Worm (Caenorhabditis elegans) whole organism, L4 larva: Measurements from ENCODE around the gene unc-42.

ENCODE experiments used
- F10B5.3 ChIP-seq: sonication (generic microtip); optimal IDR thresholded peaks from 2 replicates; lab custom pipeline; 2016; ENCODE audit warnings: mild to moderate bottlenecking, missing genetic modification characterization, missing compliant biosample characterization
- F26F4.8 ChIP-seq: fragments of 200-800 bp; sonication (Bioruptor generic); conservative IDR thresholded peaks from 2 replicates; pipeline ENCODE4 v1.3.6; 2022; ENCODE audit warnings: missing genetic modification characterization, missing compliant biosample characterization
- F37D6.2 ChIP-seq: sonication (generic microtip); optimal IDR thresholded peaks from 2 replicates; lab custom pipeline; 2016; ENCODE audit warnings: mild to moderate bottlenecking, missing genetic modification characterization, missing compliant biosample characterization
- T20F7.1 ChIP-seq: fragments of 200-800 bp; sonication (Bioruptor generic); optimal IDR thresholded peaks from 2 replicates; lab custom pipeline; 2018; ENCODE audit warnings: mild to moderate bottlenecking, missing genetic modification characterization, missing compliant biosample characterization
- Y105C5A.15 ChIP-seq: fragments of 200-800 bp; sonication (Bioruptor generic); IDR thresholded peaks from 2 replicates; pipeline ENCODE4 v1.3.6; 2022; ENCODE audit warnings: missing genetic modification characterization, missing compliant biosample characterization
- ZK546.5 ChIP-seq, 2 experiments: sonication (generic microtip); optimal IDR thresholded peaks; 2 replicates each; lab custom pipeline; 2017; ENCODE audit warnings: missing biosample characterization in 2 of 2, missing genetic modification characterization in 2 of 2
- aha-1 ChIP-seq: fragments of 150-350 bp; peaks from one replicate; lab custom pipeline; 2014; ENCODE audit warnings: missing biosample characterization, missing genetic modification characterization
- aly-2 ChIP-seq: sonication (generic microtip); optimal IDR thresholded peaks from 2 replicates; lab custom pipeline; 2018; ENCODE audit warnings: missing biosample characterization, missing genetic modification characterization
- ama-1 ChIP-seq: fragments of 150-350 bp; optimal IDR thresholded peaks from 2 replicates; lab custom pipeline; 2014; ENCODE audit warnings: inconsistent platforms, mixed read lengths
- attf-4 ChIP-seq: sonication (generic microtip); optimal IDR thresholded peaks from 3 replicates; lab custom pipeline; 2017; ENCODE audit warnings: missing biosample characterization, missing genetic modification characterization
- ceh-20 ChIP-seq: fragments of 200-800 bp; sonication (Bioruptor generic); IDR thresholded peaks from 2 replicates; pipeline ENCODE4 v1.3.6; 2022; ENCODE audit warnings: missing genetic modification reagents, missing genetic modification characterization, missing compliant biosample characterization
- ceh-32 ChIP-seq: sonication (generic microtip); optimal IDR thresholded peaks from 2 replicates; lab custom pipeline; 2016; ENCODE audit warnings: mild to moderate bottlenecking, missing genetic modification characterization, missing compliant biosample characterization; ENCODE audit not compliant: poor library complexity
- ceh-82 ChIP-seq: sonication (generic microtip); optimal IDR thresholded peaks from 2 replicates; lab custom pipeline; 2017; ENCODE audit warnings: missing biosample characterization, missing genetic modification characterization
- cey-2 ChIP-seq: sonication (generic microtip); optimal IDR thresholded peaks from 3 replicates; lab custom pipeline; 2017; ENCODE audit warnings: missing genetic modification characterization, mild to moderate bottlenecking, missing compliant biosample characterization, antibody characterized with exemption, borderline replicate concordance; ENCODE audit not compliant: insufficient read depth
- ctbp-1 ChIP-seq: fragments of 200-800 bp; sonication (Bioruptor generic); IDR thresholded peaks from 2 replicates; pipeline ENCODE4 v1.3.6; 2022; ENCODE audit warnings: missing genetic modification reagents, missing genetic modification characterization, missing compliant biosample characterization
- daf-12 ChIP-seq: fragments of 150-350 bp; optimal IDR thresholded peaks from 2 replicates; lab custom pipeline; 2014; ENCODE audit warnings: missing biosample characterization, missing genetic modification reagents, missing genetic modification characterization
- daf-19 ChIP-seq: fragments of 200-800 bp; sonication (Bioruptor generic); conservative IDR thresholded peaks from 2 replicates; pipeline ENCODE4 v1.3.6; 2022; ENCODE audit warnings: missing genetic modification characterization, missing compliant biosample characterization
- dmd-6 ChIP-seq: fragments of 200-800 bp; sonication (Bioruptor generic); IDR thresholded peaks from 2 replicates; pipeline ENCODE4 v1.3.6; 2022; ENCODE audit warnings: missing genetic modification reagents, missing genetic modification characterization, missing compliant biosample characterization
- dmd-8 ChIP-seq: fragments of 200-800 bp; sonication (Bioruptor generic); IDR thresholded peaks from 2 replicates; pipeline ENCODE4 v1.3.6; 2022; ENCODE audit warnings: missing genetic modification characterization, missing compliant biosample characterization
- dpl-1 ChIP-seq: fragments of 150-350 bp; optimal IDR thresholded peaks from 2 replicates; lab custom pipeline; 2014; ENCODE audit warnings: missing biosample characterization, missing genetic modification reagents, missing genetic modification characterization
- dve-1 ChIP-seq: sonication (generic microtip); optimal IDR thresholded peaks from 2 replicates; lab custom pipeline; 2017; ENCODE audit warnings: antibody characterized with exemption, mild to moderate bottlenecking, missing genetic modification characterization, missing compliant biosample characterization; ENCODE audit not compliant: insufficient read depth
- egl-27 ChIP-seq: sonication (generic microtip); optimal IDR thresholded peaks from 3 replicates; lab custom pipeline; 2017; ENCODE audit warnings: missing biosample characterization, missing genetic modification reagents, missing genetic modification characterization
- egl-43 ChIP-seq: fragments of 200-800 bp; sonication (Bioruptor generic); IDR thresholded peaks from 2 replicates; pipeline ENCODE4 v1.3.6; 2022; ENCODE audit warnings: missing genetic modification reagents, missing genetic modification characterization, missing compliant biosample characterization
- fkh-10 ChIP-seq: fragments of 150-350 bp; optimal IDR thresholded peaks from 2 replicates; lab custom pipeline; 2014; ENCODE audit warnings: missing biosample characterization, missing genetic modification reagents, missing genetic modification characterization
- hlh-11 ChIP-seq: fragments of 200-800 bp; sonication (Bioruptor generic); optimal IDR thresholded peaks from 2 replicates; lab custom pipeline; 2018; ENCODE audit warnings: mild to moderate bottlenecking, missing genetic modification characterization, missing compliant biosample characterization
- lim-7 ChIP-seq: fragments of 200-800 bp; sonication (Bioruptor generic); IDR thresholded peaks from 2 replicates; pipeline ENCODE4 v1.3.6; 2022; ENCODE audit warnings: missing genetic modification characterization, missing compliant biosample characterization
- lin-1 ChIP-seq: fragments of 200-800 bp; sonication (Bioruptor generic); IDR thresholded peaks from 2 replicates; pipeline ENCODE4 v1.3.6; 2022; ENCODE audit warnings: missing genetic modification reagents, missing genetic modification characterization, missing compliant biosample characterization
- lin-13 ChIP-seq: fragments of 150-350 bp; optimal IDR thresholded peaks from 2 replicates; lab custom pipeline; 2014; ENCODE audit warnings: missing biosample characterization, missing genetic modification reagents, missing genetic modification characterization
- lin-38 ChIP-seq: fragments of 200-800 bp; sonication (Bioruptor generic); IDR thresholded peaks from 2 replicates; pipeline ENCODE4 v1.3.6; 2022; ENCODE audit warnings: missing genetic modification reagents, missing genetic modification characterization, missing compliant biosample characterization
- madf-9 ChIP-seq: fragments of 200-800 bp; sonication (Bioruptor generic); conservative IDR thresholded peaks from 2 replicates; pipeline ENCODE4 v1.3.6; 2022; ENCODE audit warnings: missing genetic modification reagents, missing genetic modification characterization, missing compliant biosample characterization
- mxl-3 ChIP-seq: fragments of 200-800 bp; sonication (Bioruptor generic); optimal IDR thresholded peaks from 2 replicates; lab custom pipeline; 2018; ENCODE audit warnings: mild to moderate bottlenecking, missing genetic modification characterization, missing compliant biosample characterization
- nhr-10 ChIP-seq: fragments of 150-350 bp; optimal IDR thresholded peaks from 2 replicates; lab custom pipeline; 2014; ENCODE audit warnings: missing biosample characterization, missing genetic modification characterization
- nhr-11 ChIP-seq: fragments of 150-350 bp; optimal IDR thresholded peaks from 2 replicates; lab custom pipeline; 2014; ENCODE audit warnings: missing biosample characterization, missing genetic modification characterization
- nhr-25 ChIP-seq: sonication (generic microtip); optimal IDR thresholded peaks from 2 replicates; lab custom pipeline; 2017; ENCODE audit warnings: missing genetic modification characterization, mild to moderate bottlenecking, missing compliant biosample characterization, antibody characterized with exemption, moderate library complexity, borderline replicate concordance; ENCODE audit not compliant: insufficient read depth
- nhr-42 ChIP-seq: fragments of 200-800 bp; sonication (Bioruptor generic); IDR thresholded peaks from 2 replicates; pipeline ENCODE4 v1.3.6; 2022; ENCODE audit warnings: missing genetic modification characterization, missing compliant biosample characterization
- nhr-48 ChIP-seq: sonication (generic microtip); optimal IDR thresholded peaks from 2 replicates; lab custom pipeline; 2016; ENCODE audit warnings: mild to moderate bottlenecking, missing genetic modification characterization, missing compliant biosample characterization
- nhr-6 ChIP-seq: fragments of 150-350 bp; optimal IDR thresholded peaks from 2 replicates; lab custom pipeline; 2014; ENCODE audit warnings: missing biosample characterization, missing genetic modification characterization
- nhr-76 ChIP-seq: fragments of 150-350 bp; optimal IDR thresholded peaks from 2 replicates; lab custom pipeline; 2014; ENCODE audit warnings: missing biosample characterization, missing genetic modification characterization
- nhr-77 ChIP-seq: fragments of 150-350 bp; optimal IDR thresholded peaks from 2 replicates; lab custom pipeline; 2014; ENCODE audit warnings: missing biosample characterization, missing genetic modification characterization
- pqm-1 ChIP-seq: sonication (generic microtip); optimal IDR thresholded peaks from 2 replicates; lab custom pipeline; 2017; ENCODE audit warnings: missing biosample characterization, missing genetic modification characterization
- rbr-2 ChIP-seq: sonication (generic microtip); optimal IDR thresholded peaks from 2 replicates; lab custom pipeline; 2016; ENCODE audit warnings: missing genotype, missing genetic modification characterization, missing compliant biosample characterization
- sdz-12 ChIP-seq: fragments of 200-800 bp; sonication (Bioruptor generic); optimal IDR thresholded peaks from 2 replicates; lab custom pipeline; 2018; ENCODE audit warnings: mild to moderate bottlenecking, missing genetic modification characterization, missing compliant biosample characterization
- set-16 ChIP-seq: fragments of 200-800 bp; sonication (Bioruptor generic); IDR thresholded peaks from 2 replicates; pipeline ENCODE4 v1.3.6; 2022; ENCODE audit warnings: missing genetic modification reagents, missing genetic modification characterization, missing compliant biosample characterization
- snpc-4 ChIP-seq: fragments of 150-350 bp; optimal IDR thresholded peaks from 2 replicates; lab custom pipeline; 2014; ENCODE audit warnings: missing biosample characterization, missing genetic modification characterization
- spr-1 ChIP-seq: sonication (generic microtip); optimal IDR thresholded peaks from 2 replicates; lab custom pipeline; 2016; ENCODE audit warnings: mild to moderate bottlenecking, missing genetic modification characterization, missing compliant biosample characterization
- tra-1 ChIP-seq: fragments of 200-800 bp; sonication (Bioruptor generic); IDR thresholded peaks from 2 replicates; pipeline ENCODE4 v1.3.6; 2022; ENCODE audit warnings: missing genetic modification reagents, missing genetic modification characterization, missing compliant biosample characterization
- unc-62 ChIP-seq, 3 experiments: fragments of 150-350 bp in 1 of 3; sonication (generic microtip); optimal IDR thresholded peaks in 2 of 3; peaks in 1 of 3; 1 replicate in 1 of 3; 2 replicates in 2 of 3; lab custom pipeline; 2014 to 2017; ENCODE audit warnings: missing biosample characterization in 3 of 3, missing genetic modification characterization in 3 of 3, missing genetic modification reagents in 3 of 3, missing genotype in 1 of 3
- zfp-2 ChIP-seq: sonication (generic microtip); optimal IDR thresholded peaks from 2 replicates; lab custom pipeline; 2016; ENCODE audit warnings: mild to moderate bottlenecking, missing genetic modification characterization, missing compliant biosample characterization
- zip-11 ChIP-seq: fragments of 200-800 bp; sonication (Bioruptor generic); IDR thresholded peaks from 2 replicates; pipeline ENCODE4 v1.3.6; 2022; ENCODE audit warnings: missing genetic modification characterization, missing compliant biosample characterization
- zip-2 ChIP-seq: fragments of 150-350 bp; optimal IDR thresholded peaks from 2 replicates; lab custom pipeline; 2014; ENCODE audit warnings: missing biosample characterization, missing genetic modification characterization

The unc-42 gene

ce11 chrV:9768828-9769778 lies at the start of gene unc-42:
Gene unc-42, minus strand, starts transcription at chrV:9769391.
- no peak for TF ChIP-seq aly-2
- no peak for TF ChIP-seq lin-1 (GFP tag; lab: Robert Waterston, UW)
- no peak for TF ChIP-seq ceh-32
- TF ChIP-seq nhr-11 (tag; lab: Kevin White, UChicago): no peak
- TF ChIP-seq set-16 (GFP tag; lab: Robert Waterston, UW): peak; percentile 93
- no peak for TF ChIP-seq nhr-76
- TF ChIP-seq nhr-42 (GFP tag; lab: Robert Waterston, UW): no peak
- no peak for TF ChIP-seq lim-7 (GFP tag; lab: Robert Waterston, UW)
- no peak for TF ChIP-seq madf-9 (GFP tag; lab: Robert Waterston, UW)
- no peak for TF ChIP-seq ZK546.5 (tag; optimal IDR thresholded peaks at IDR 0.05; lab: Kevin White, UChicago)
- TF ChIP-seq ctbp-1 (GFP tag; lab: Robert Waterston, UW): peak; percentile 70
- no peak for TF ChIP-seq ama-1 (lab: Kevin White, UChicago)
- TF ChIP-seq egl-27 (tag; lab: Kevin White, UChicago): no peak
- TF ChIP-seq nhr-25 (tag; lab: Kevin White, UChicago): no peak
- no peak for TF ChIP-seq sdz-12
- no peak for TF ChIP-seq T20F7.1 (GFP tag; lab: Kevin White, UChicago)
- no peak for TF ChIP-seq tra-1 (GFP tag; lab: Robert Waterston, UW)
- TF ChIP-seq F37D6.2: no peak
- TF ChIP-seq zip-2 (tag; lab: Kevin White, UChicago): no peak
- TF ChIP-seq lin-38 (GFP tag; lab: Robert Waterston, UW): no peak
- TF ChIP-seq daf-12 (tag; lab: Kevin White, UChicago): no peak
- TF ChIP-seq zfp-2 (tag; lab: Kevin White, UChicago): no peak
- no peak for TF ChIP-seq Y105C5A.15 (GFP tag; lab: Robert Waterston, UW)
- no peak for TF ChIP-seq mxl-3
- no peak for TF ChIP-seq nhr-48 (tag; lab: Kevin White, UChicago)
- peak; percentile 73 for TF ChIP-seq fkh-10 (GFP tag; lab: Kevin White, UChicago)
- TF ChIP-seq egl-43 (GFP tag; lab: Robert Waterston, UW): no peak
- TF ChIP-seq nhr-6: no peak
- TF ChIP-seq cey-2 (tag; lab: Kevin White, UChicago): no peak
- no peak for TF ChIP-seq nhr-10 (tag; lab: Kevin White, UChicago)
- no peak for TF ChIP-seq dmd-8 (GFP tag; lab: Robert Waterston, UW)
- no peak for TF ChIP-seq F26F4.8
- TF ChIP-seq spr-1: no peak
- TF ChIP-seq rbr-2 (tag; lab: Kevin White, UChicago): no peak
- no peak for TF ChIP-seq pqm-1 (tag; lab: Kevin White, UChicago)
- no peak for TF ChIP-seq lin-13 (GFP tag; lab: Kevin White, UChicago)
- TF ChIP-seq F10B5.3 (tag; lab: Kevin White, UChicago): no peak
- TF ChIP-seq ceh-82 (tag; lab: Kevin White, UChicago): no peak
- no peak for TF ChIP-seq snpc-4 (tag; lab: Kevin White, UChicago)
- TF ChIP-seq attf-4 (tag; lab: Kevin White, UChicago): no peak
- no peak for TF ChIP-seq dpl-1 (GFP tag; lab: Kevin White, UChicago)
- no peak for TF ChIP-seq nhr-77
- no peak for TF ChIP-seq dve-1 (tag; lab: Kevin White, UChicago)
- no peak for TF ChIP-seq hlh-11 (tag; lab: Kevin White, UChicago)
- no peak for TF ChIP-seq daf-19
- TF ChIP-seq aha-1 (tag; lab: Kevin White, UChicago): peak; percentile 2
- peak in 1 of 2 experiments; percentile 4 for TF ChIP-seq unc-62 (GFP tag; optimal IDR thresholded peaks at IDR 0.05 in 1 of 2; lab: Kevin White, UChicago)
- TF ChIP-seq unc-62 (tag; optimal IDR thresholded peaks at IDR 0.05; lab: Kevin White, UChicago): no peak
- no peak for TF ChIP-seq ceh-20 (GFP tag; lab: Robert Waterston, UW)
- TF ChIP-seq zip-11 (GFP tag; lab: Robert Waterston, UW): no peak
- no peak for TF ChIP-seq dmd-6 (GFP tag; lab: Robert Waterston, UW)
